Worm (Caenorhabditis elegans) whole organism, L3 larva: ENCODE results near the gene cpg-20.

Source experiments
- R02D3.7 ChIP-seq: fragments of 150-350 bp; optimal IDR thresholded peaks from 2 replicates; lab custom pipeline; 2014; ENCODE audit warnings: missing biosample characterization, missing genetic modification characterization
- ZK546.5 ChIP-seq: sonication (generic microtip); optimal IDR thresholded peaks from 2 replicates; lab custom pipeline; 2017; ENCODE audit warnings: missing biosample characterization, missing genetic modification characterization
- aly-2 ChIP-seq: fragments of 150-350 bp; optimal IDR thresholded peaks from 2 replicates; lab custom pipeline; 2014; ENCODE audit warnings: missing biosample characterization, missing genetic modification characterization
- ama-1 ChIP-seq: fragments of 150-350 bp; optimal IDR thresholded peaks from 2 replicates; lab custom pipeline; 2018
- ceh-16 ChIP-seq: sonication (generic microtip); optimal IDR thresholded peaks from 2 replicates; lab custom pipeline; 2017; ENCODE audit warnings: missing biosample characterization, missing genetic modification characterization
- ceh-28 ChIP-seq: fragments of 150-350 bp; optimal IDR thresholded peaks from 2 replicates; lab custom pipeline; 2014; ENCODE audit warnings: missing biosample characterization, missing genetic modification reagents, missing genetic modification characterization
- ceh-82 ChIP-seq: fragments of 150-350 bp; optimal IDR thresholded peaks from 2 replicates; lab custom pipeline; 2014; ENCODE audit warnings: missing biosample characterization, missing genetic modification characterization
- ceh-9 ChIP-seq: sonication (generic microtip); optimal IDR thresholded peaks from 2 replicates; lab custom pipeline; 2018; ENCODE audit warnings: missing biosample characterization, missing genetic modification characterization
- daf-12 ChIP-seq: fragments of 150-350 bp; optimal IDR thresholded peaks from 2 replicates; lab custom pipeline; 2014; ENCODE audit warnings: missing biosample characterization, missing genetic modification reagents, missing genetic modification characterization
- egl-27 ChIP-seq: sonication (generic microtip); optimal IDR thresholded peaks from 4 replicates; lab custom pipeline; 2017; ENCODE audit warnings: missing biosample characterization, missing genetic modification reagents, missing genetic modification characterization
- egl-5 ChIP-seq: fragments of 150-350 bp; optimal IDR thresholded peaks from 2 replicates; lab custom pipeline; 2017; ENCODE audit warnings: missing biosample characterization, missing genetic modification reagents, missing genetic modification characterization, inconsistent platforms
- elt-1 ChIP-seq: fragments of 150-350 bp; optimal IDR thresholded peaks from 2 replicates; lab custom pipeline; 2014; ENCODE audit warnings: missing biosample characterization, missing genetic modification characterization
- elt-2 ChIP-seq: sonication (generic microtip); optimal IDR thresholded peaks from 2 replicates; lab custom pipeline; 2016; ENCODE audit warnings: missing genetic modification reagents, mild to moderate bottlenecking, missing genetic modification characterization, missing compliant biosample characterization
- elt-3 ChIP-seq, 3 experiments: fragments of 150-350 bp in 1 of 3; sonication (generic microtip) in 2 of 3; optimal IDR thresholded peaks; 2 replicates in 2 of 3; 4 replicates in 1 of 3; lab custom pipeline; 2014 to 2017; ENCODE audit warnings: missing biosample characterization in 3 of 3, missing genetic modification characterization in 3 of 3
- eor-1 ChIP-seq, 2 experiments: fragments of 150-350 bp; optimal IDR thresholded peaks; 2 replicates each; lab custom pipeline; 2014 to 2018; ENCODE audit warnings: missing biosample characterization in 2 of 2, missing genetic modification characterization in 2 of 2
- fkh-10 ChIP-seq: sonication (generic microtip); optimal IDR thresholded peaks from 2 replicates; lab custom pipeline; 2017; ENCODE audit warnings: missing biosample characterization, missing genetic modification reagents, missing genetic modification characterization
- fkh-2 ChIP-seq: fragments of 150-350 bp; optimal IDR thresholded peaks from 2 replicates; lab custom pipeline; 2014; ENCODE audit warnings: missing biosample characterization, missing genetic modification reagents, missing genetic modification characterization
- fos-1 ChIP-seq: fragments of 150-350 bp; optimal IDR thresholded peaks from 2 replicates; lab custom pipeline; 2014; ENCODE audit warnings: missing biosample characterization, missing genetic modification characterization
- hmg-11 ChIP-seq: sonication (generic microtip); optimal IDR thresholded peaks from 2 replicates; lab custom pipeline; 2016; ENCODE audit warnings: missing genetic modification characterization, missing compliant biosample characterization
- jun-1 ChIP-seq: fragments of 150-350 bp; optimal IDR thresholded peaks from 2 replicates; lab custom pipeline; 2014; ENCODE audit warnings: missing biosample characterization, missing genetic modification reagents, missing genetic modification characterization
- lin-15B ChIP-seq: fragments of 150-350 bp; optimal IDR thresholded peaks from 2 replicates; lab custom pipeline; 2014; ENCODE audit warnings: missing biosample characterization, missing genetic modification characterization
- lin-39 ChIP-seq: fragments of 150-350 bp; optimal IDR thresholded peaks from 2 replicates; lab custom pipeline; 2018; ENCODE audit warnings: missing biosample characterization, missing genetic modification reagents, missing genetic modification characterization
- lsy-12 ChIP-seq: sonication (generic microtip); optimal IDR thresholded peaks from 2 replicates; lab custom pipeline; 2016; ENCODE audit warnings: mild to moderate bottlenecking, missing genetic modification characterization, missing compliant biosample characterization
- mdl-1 ChIP-seq: fragments of 150-350 bp; optimal IDR thresholded peaks from 2 replicates; lab custom pipeline; 2014; ENCODE audit warnings: missing biosample characterization, missing genetic modification characterization
- mml-1 ChIP-seq: fragments of 150-350 bp; sonication (generic microtip); optimal IDR thresholded peaks from 3 replicates; lab custom pipeline; 2014; ENCODE audit warnings: missing biosample characterization, missing genetic modification characterization
- nfya-1 ChIP-seq: sonication (generic microtip); optimal IDR thresholded peaks from 2 replicates; lab custom pipeline; 2017; ENCODE audit warnings: missing genetic modification characterization, mild to moderate bottlenecking, missing compliant biosample characterization, antibody characterized with exemption, moderate library complexity; ENCODE audit not compliant: insufficient read depth
- nhr-11 ChIP-seq: fragments of 150-350 bp; optimal IDR thresholded peaks from 2 replicates; lab custom pipeline; 2014; ENCODE audit warnings: missing biosample characterization, missing genetic modification characterization
- nhr-12 ChIP-seq: fragments of 150-350 bp; optimal IDR thresholded peaks from 2 replicates; lab custom pipeline; 2014; ENCODE audit warnings: missing biosample characterization, missing genetic modification characterization
- nhr-23 ChIP-seq: fragments of 150-350 bp; optimal IDR thresholded peaks from 2 replicates; lab custom pipeline; 2014; ENCODE audit warnings: missing biosample characterization, missing genetic modification reagents, missing genetic modification characterization
- nhr-237 ChIP-seq: fragments of 150-350 bp; optimal IDR thresholded peaks from 2 replicates; lab custom pipeline; 2014; ENCODE audit warnings: missing biosample characterization, missing genetic modification characterization
- nhr-25 ChIP-seq: sonication (generic microtip); optimal IDR thresholded peaks from 2 replicates; lab custom pipeline; 2017; ENCODE audit warnings: missing biosample characterization, missing genetic modification characterization
- nhr-28 ChIP-seq: fragments of 150-350 bp; optimal IDR thresholded peaks from 2 replicates; lab custom pipeline; 2014; ENCODE audit warnings: missing biosample characterization, missing genetic modification characterization
- nhr-43 ChIP-seq: sonication (generic microtip); optimal IDR thresholded peaks from 2 replicates; lab custom pipeline; 2016; ENCODE audit warnings: mild to moderate bottlenecking, missing genetic modification characterization, missing compliant biosample characterization; ENCODE audit not compliant: poor library complexity, severe bottlenecking
- nhr-67 ChIP-seq: fragments of 150-350 bp; optimal IDR thresholded peaks from 2 replicates; lab custom pipeline; 2014; ENCODE audit warnings: missing biosample characterization, missing genetic modification characterization
- nhr-76 ChIP-seq: fragments of 150-350 bp; sonication (generic microtip); optimal IDR thresholded peaks from 5 replicates; lab custom pipeline; 2014; ENCODE audit warnings: missing biosample characterization, missing genetic modification characterization
- nhr-77 ChIP-seq: fragments of 150-350 bp; optimal IDR thresholded peaks from 2 replicates; lab custom pipeline; 2014; ENCODE audit warnings: missing biosample characterization, missing genetic modification characterization
- pha-4 ChIP-seq: fragments of 150-350 bp; optimal IDR thresholded peaks from 2 replicates; lab custom pipeline; 2014; ENCODE audit warnings: missing biosample characterization, missing genetic modification reagents, missing genetic modification characterization
- pqm-1 ChIP-seq: fragments of 150-350 bp; optimal IDR thresholded peaks from 2 replicates; lab custom pipeline; 2017; ENCODE audit warnings: missing biosample characterization, missing genetic modification characterization, inconsistent platforms
- sea-2 ChIP-seq: fragments of 150-350 bp; sonication (generic microtip); optimal IDR thresholded peaks from 4 replicates; lab custom pipeline; 2014; ENCODE audit warnings: missing biosample characterization, missing genetic modification reagents, missing genetic modification characterization
- skn-1 ChIP-seq: fragments of 150-350 bp; optimal IDR thresholded peaks from 2 replicates; lab custom pipeline; 2014; ENCODE audit warnings: missing biosample characterization, missing genetic modification characterization
- snpc-4 ChIP-seq: fragments of 150-350 bp; optimal IDR thresholded peaks from 2 replicates; lab custom pipeline; 2014; ENCODE audit warnings: missing biosample characterization, missing genetic modification characterization
- tbx-2 ChIP-seq: sonication (generic microtip); optimal IDR thresholded peaks from 2 replicates; lab custom pipeline; 2016; ENCODE audit warnings: mild to moderate bottlenecking, missing genetic modification characterization, missing compliant biosample characterization
- unc-39 ChIP-seq: sonication (generic microtip); optimal IDR thresholded peaks from 4 replicates; lab custom pipeline; 2017; ENCODE audit warnings: missing biosample characterization, missing genetic modification characterization
- unc-62 ChIP-seq: fragments of 150-350 bp; sonication (generic microtip); optimal IDR thresholded peaks from 4 replicates; lab custom pipeline; 2014; ENCODE audit warnings: missing biosample characterization, missing genetic modification reagents, missing genetic modification characterization
- zag-1 ChIP-seq: fragments of 150-350 bp; optimal IDR thresholded peaks from 2 replicates; lab custom pipeline; 2014; ENCODE audit warnings: missing biosample characterization, missing genetic modification characterization
- ztf-11 ChIP-seq: fragments of 150-350 bp; optimal IDR thresholded peaks from 2 replicates; lab custom pipeline; 2014; ENCODE audit warnings: missing biosample characterization, missing genetic modification characterization
- ztf-4 ChIP-seq: fragments of 150-350 bp; optimal IDR thresholded peaks from 2 replicates; lab custom pipeline; 2014; ENCODE audit warnings: missing biosample characterization, missing genetic modification characterization

cpg-20 gene

DNA sequence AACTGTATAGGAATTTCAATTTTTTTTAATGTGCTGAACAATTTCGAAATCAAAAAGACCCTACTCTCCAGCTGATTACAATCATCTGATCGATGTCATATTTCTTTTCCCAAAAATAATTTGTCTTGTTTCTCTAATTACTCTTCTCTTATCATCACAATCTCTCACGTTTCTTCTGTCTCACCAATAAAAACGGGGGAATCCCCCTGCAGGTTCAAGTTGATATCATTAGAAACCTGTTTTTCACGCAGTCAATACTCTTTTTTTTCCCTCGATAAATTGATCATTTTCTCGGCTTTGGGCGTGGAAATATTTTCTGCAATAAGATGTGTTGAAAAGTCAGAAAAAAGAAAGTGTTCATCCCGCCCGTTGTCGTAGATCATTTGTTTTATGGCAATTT is 23.7 kb upstream of the cpg-20 start (continued):
- no peak for TF ChIP-seq ceh-16
- peak; percentile 85 for TF ChIP-seq nhr-23
- TF ChIP-seq nhr-67, result no peak
- TF ChIP-seq eor-1 (tag; optimal IDR thresholded peaks at IDR 0.05; lab: Kevin White, UChicago), result no peak
- no peak for TF ChIP-seq skn-1 (tag; lab: Kevin White, UChicago)
- TF ChIP-seq jun-1, result no peak
- TF ChIP-seq ceh-9, result no peak
- no peak for TF ChIP-seq nhr-76 (tag; lab: Kevin White, UChicago)
- peak; percentile 87 for TF ChIP-seq nhr-43 (tag; lab: Kevin White, UChicago)
- peak; percentile 76 for TF ChIP-seq pqm-1 (tag; lab: Kevin White, UChicago)
- peak; percentile 51 for TF ChIP-seq nfya-1
- no peak for TF ChIP-seq nhr-28 (tag; lab: Kevin White, UChicago)
- TF ChIP-seq unc-39, result no peak
- TF ChIP-seq zag-1 (tag; lab: Kevin White, UChicago), result no peak
- no peak for TF ChIP-seq mml-1 (tag; lab: Kevin White, UChicago)
- no peak for TF ChIP-seq nhr-77 (tag; lab: Kevin White, UChicago)

DNA sequence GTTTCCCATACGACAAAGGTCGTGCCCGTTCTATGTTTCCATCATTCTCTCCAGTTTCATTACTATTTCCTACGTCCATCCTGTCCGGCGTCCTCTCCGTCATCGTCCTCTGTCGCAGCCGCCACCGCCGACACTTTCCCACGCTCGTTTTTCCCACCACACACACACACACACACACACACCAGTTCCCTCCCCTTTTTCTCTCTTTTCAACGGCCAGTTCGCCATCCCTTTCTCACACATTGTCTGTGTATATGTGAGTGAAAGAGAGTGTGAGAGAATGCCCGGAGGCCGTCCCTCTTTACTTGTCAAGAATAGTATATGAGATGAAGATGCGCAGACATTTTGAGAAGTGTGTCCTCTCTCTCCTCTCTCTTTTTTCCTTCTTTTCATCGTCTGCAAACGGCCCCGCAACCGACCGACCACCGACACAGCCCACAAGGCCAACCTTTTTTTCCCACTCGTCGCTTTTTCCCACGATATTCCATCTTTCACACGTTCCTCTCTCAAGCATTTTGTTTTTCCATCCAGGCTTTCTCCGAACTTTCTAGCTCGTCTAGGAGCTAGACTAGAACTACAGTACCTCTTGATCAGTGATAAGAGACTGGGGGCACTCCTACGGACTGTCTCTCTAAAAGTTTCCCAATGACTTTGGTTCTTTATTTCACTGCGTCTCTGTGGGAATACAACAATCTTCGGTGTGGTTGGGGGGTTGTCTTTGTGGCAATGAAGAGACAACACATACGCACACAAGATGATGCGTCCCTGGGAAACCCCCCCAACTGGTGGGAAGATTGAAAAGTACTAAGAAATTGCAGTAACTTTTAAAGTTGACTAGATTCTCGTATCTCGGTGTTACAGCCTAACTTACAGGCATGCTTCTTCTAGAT is 21.3 kb upstream of the cpg-20 start:
- TF ChIP-seq unc-62 (GFP tag; lab: Kevin White, UChicago) (peak; percentile 73), elt-3 (tag; optimal IDR thresholded peaks at IDR 0.05; lab: Kevin White, UChicago) (peak in 1 of 3 experiments; percentile 13), daf-12 (no peak), skn-1 (tag; lab: Kevin White, UChicago) (no peak), lin-39 (peak; percentile 41), pha-4 (tag; lab: Kevin White, UChicago) (peak; percentile 61), nhr-12 (tag; lab: Kevin White, UChicago) (no peak), egl-5 (no peak), egl-27 (peak; percentile 68), nhr-76 (tag; lab: Kevin White, UChicago) (no peak), jun-1 (peak; percentile 69), aly-2 (no peak), ceh-82 (no peak), fkh-2 (no peak), eor-1 (tag; optimal IDR thresholded peaks at IDR 0.05; lab: Kevin White, UChicago) (no peak), tbx-2 (tag; lab: Kevin White, UChicago) (peak; percentile 68), ztf-11 (no peak), nfya-1 (peak; percentile 82), nhr-23 (peak; percentile 86), ceh-28 (tag; lab: Kevin White, UChicago) (peak; percentile 40), nhr-28 (tag; lab: Kevin White, UChicago) (no peak), sea-2 (GFP tag; lab: Kevin White, UChicago) (no peak), nhr-237 (tag; lab: Kevin White, UChicago) (no peak), pqm-1 (tag; lab: Kevin White, UChicago) (peak; percentile 46), nhr-67 (no peak), ceh-9 (no peak), hmg-11 (tag; lab: Kevin White, UChicago) (peak; percentile 96), unc-39 (no peak), ama-1 (lab: Kevin White, UChicago) (no peak), ZK546.5 (tag; lab: Kevin White, UChicago) (no peak), elt-1 (tag; lab: Kevin White, UChicago) (no peak), mml-1 (tag; lab: Kevin White, UChicago) (no peak), mdl-1 (tag; lab: Kevin White, UChicago) (peak; percentile 30), nhr-11 (no peak), fkh-10 (GFP tag; lab: Kevin White, UChicago) (no peak), nhr-25 (tag; lab: Kevin White, UChicago) (peak; percentile 98), nhr-43 (tag; lab: Kevin White, UChicago) (peak; percentile 86), R02D3.7 (tag; lab: Kevin White, UChicago) (peak; percentile 54), lsy-12 (tag; lab: Kevin White, UChicago) (peak; percentile 44), lin-15B (tag; lab: Kevin White, UChicago) (peak; percentile 39), ztf-4 (tag; lab: Kevin White, UChicago) (peak; percentile 56), nhr-77 (tag; lab: Kevin White, UChicago) (no peak), ceh-16 (no peak), fos-1 (tag; lab: Kevin White, UChicago) (no peak), snpc-4 (tag; lab: Kevin White, UChicago) (peak; percentile 79), zag-1 (tag; lab: Kevin White, UChicago) (no peak), elt-2 (tag; lab: Kevin White, UChicago) (peak; percentile 65)
